Worm (Caenorhabditis elegans): ENCODE data around the gene K08E5.1.

- TF ChIP-seq ama-1 (optimal IDR thresholded peaks at IDR 0.05) (no peak), F13C5.2 (tag; optimal IDR thresholded peaks at IDR 0.05) (no peak)
Measured at ce11 chrIII:10156269-10156668, 9.7 kb upstream of the K08E5.1 start.
